Worm (Caenorhabditis elegans) whole organism, L1 larva: ENCODE measurements around the gene D2096.13.

ENCODE experiments used
- alr-1 ChIP-seq: fragments of 200-800 bp; sonication (Bioruptor generic); optimal IDR thresholded peaks from 2 replicates; lab custom pipeline; 2018; ENCODE audit warnings: borderline replicate concordance, mild to moderate bottlenecking, missing genetic modification characterization, missing compliant biosample characterization
- aly-2 ChIP-seq: fragments of 150-350 bp; optimal IDR thresholded peaks from 2 replicates; lab custom pipeline; 2014; ENCODE audit warnings: missing biosample characterization, missing genetic modification characterization
- blmp-1 ChIP-seq: fragments of 150-350 bp; optimal IDR thresholded peaks from 2 replicates; lab custom pipeline; 2014; ENCODE audit warnings: missing biosample characterization, missing genetic modification characterization
- ceh-82 ChIP-seq, 3 experiments: fragments of 150-350 bp in 1 of 3; sonication (generic microtip) in 2 of 3; optimal IDR thresholded peaks; 2 replicates each; lab custom pipeline; 2014 to 2017; ENCODE audit warnings: missing biosample characterization in 3 of 3, missing genetic modification characterization in 3 of 3
- dsc-1 ChIP-seq: sonication (generic microtip); optimal IDR thresholded peaks from 2 replicates; lab custom pipeline; 2016; ENCODE audit warnings: mild to moderate bottlenecking, missing genetic modification characterization, missing compliant biosample characterization
- efl-1 ChIP-seq, 4 experiments: fragments of 150-350 bp; optimal IDR thresholded peaks in 3 of 4; peaks in 1 of 4; 1 replicate in 1 of 4; 2 replicates in 3 of 4; lab custom pipeline; 2014; ENCODE audit warnings: missing biosample characterization in 2 of 4, missing genetic modification characterization in 2 of 4, missing genetic modification reagents in 2 of 4
- egl-27 ChIP-seq, 2 experiments: fragments of 150-350 bp in 1 of 2; sonication (generic microtip); optimal IDR thresholded peaks; 3 replicates each; lab custom pipeline; 2017 to 2018; ENCODE audit warnings: missing biosample characterization in 2 of 2, missing genetic modification characterization in 2 of 2, missing genetic modification reagents in 2 of 2
- elt-2 ChIP-seq: sonication (generic microtip); optimal IDR thresholded peaks from 2 replicates; lab custom pipeline; 2016; ENCODE audit warnings: missing genetic modification characterization, mild to moderate bottlenecking, inconsistent platforms, missing compliant biosample characterization, missing genetic modification reagents
- elt-3 ChIP-seq, 6 experiments: fragments of 150-350 bp in 1 of 6; sonication (generic microtip); optimal IDR thresholded peaks; 2 replicates each; lab custom pipeline; 2017 to 2018; ENCODE audit warnings: missing biosample characterization in 6 of 6, missing genetic modification characterization in 6 of 6, inconsistent platforms in 1 of 6
- ets-5 ChIP-seq: fragments of 200-800 bp; sonication (Bioruptor generic); IDR thresholded peaks from 2 replicates; pipeline ENCODE4 v1.3.6; 2022; ENCODE audit warnings: missing genetic modification characterization, missing compliant biosample characterization
- fkh-10 ChIP-seq: sonication (generic microtip); optimal IDR thresholded peaks from 2 replicates; lab custom pipeline; 2017; ENCODE audit warnings: missing biosample characterization, missing genetic modification reagents, missing genetic modification characterization
- fkh-4 ChIP-seq: sonication (generic microtip); optimal IDR thresholded peaks from 2 replicates; lab custom pipeline; 2016; ENCODE audit warnings: missing compliant biosample characterization, missing genetic modification characterization, borderline replicate concordance
- fos-1 ChIP-seq: fragments of 150-350 bp; optimal IDR thresholded peaks from 2 replicates; lab custom pipeline; 2014; ENCODE audit warnings: missing biosample characterization, missing genetic modification characterization
- grh-1 ChIP-seq: fragments of 200-800 bp; sonication (Bioruptor generic); IDR thresholded peaks from 2 replicates; pipeline ENCODE4 v1.3.6; 2022; ENCODE audit warnings: missing genetic modification reagents, missing genetic modification characterization, missing compliant biosample characterization
- hlh-17 ChIP-seq: fragments of 200-800 bp; sonication (Bioruptor generic); optimal IDR thresholded peaks from 2 replicates; lab custom pipeline; 2018; ENCODE audit warnings: missing genetic modification characterization, mild to moderate bottlenecking, missing compliant biosample characterization, moderate library complexity, borderline replicate concordance
- hpl-2 ChIP-seq: fragments of 150-350 bp; optimal IDR thresholded peaks from 2 replicates; lab custom pipeline; 2014; ENCODE audit warnings: missing biosample characterization, missing genetic modification reagents, missing genetic modification characterization
- isw-1 ChIP-seq: fragments of 200-800 bp; sonication (Bioruptor generic); IDR thresholded peaks from 2 replicates; pipeline ENCODE4 v1.3.6; 2022; ENCODE audit warnings: missing genetic modification characterization, missing compliant biosample characterization
- jun-1 ChIP-seq: fragments of 150-350 bp; optimal IDR thresholded peaks from 2 replicates; lab custom pipeline; 2014; ENCODE audit warnings: missing biosample characterization, missing genetic modification reagents, missing genetic modification characterization
- lin-13 ChIP-seq: fragments of 150-350 bp; optimal IDR thresholded peaks from 2 replicates; lab custom pipeline; 2014; ENCODE audit warnings: missing biosample characterization, missing genetic modification reagents, missing genetic modification characterization
- lin-14 ChIP-seq: fragments of 200-800 bp; sonication (Bioruptor generic); optimal IDR thresholded peaks from 2 replicates; lab custom pipeline; 2018; ENCODE audit warnings: mild to moderate bottlenecking, missing genetic modification characterization, moderate library complexity, missing compliant biosample characterization
- lin-15B ChIP-seq: fragments of 150-350 bp; sonication (generic microtip); optimal IDR thresholded peaks from 3 replicates; lab custom pipeline; 2014; ENCODE audit warnings: missing biosample characterization, missing genetic modification characterization
- lin-35 ChIP-seq, 2 experiments: fragments of 150-350 bp; optimal IDR thresholded peaks; 2 replicates each; lab custom pipeline; 2014; ENCODE audit warnings: missing biosample characterization in 2 of 2, missing genetic modification characterization in 2 of 2, missing genetic modification reagents in 2 of 2
- lin-39 ChIP-seq: fragments of 150-350 bp; optimal IDR thresholded peaks from 2 replicates; lab custom pipeline; 2014; ENCODE audit warnings: missing biosample characterization, missing genetic modification reagents, missing genetic modification characterization
- lsy-2 ChIP-seq, 2 experiments: fragments of 150-350 bp; optimal IDR thresholded peaks; 2 replicates each; lab custom pipeline; 2014; ENCODE audit warnings: missing biosample characterization in 2 of 2, missing genetic modification characterization in 2 of 2
- mef-2 ChIP-seq: fragments of 150-350 bp; optimal IDR thresholded peaks from 2 replicates; lab custom pipeline; 2014; ENCODE audit warnings: missing biosample characterization, missing genetic modification characterization
- mep-1 ChIP-seq: fragments of 150-350 bp; optimal IDR thresholded peaks from 2 replicates; lab custom pipeline; 2014; ENCODE audit warnings: missing biosample characterization, missing genetic modification characterization
- nhr-12 ChIP-seq: sonication (generic microtip); optimal IDR thresholded peaks from 2 replicates; lab custom pipeline; 2017; ENCODE audit warnings: missing biosample characterization, missing genetic modification characterization
- nhr-19 ChIP-seq: fragments of 200-800 bp; sonication (Bioruptor generic); conservative IDR thresholded peaks from 2 replicates; pipeline ENCODE4 v1.3.6; 2022; ENCODE audit warnings: missing genetic modification characterization, missing compliant biosample characterization
- nhr-20 ChIP-seq: sonication (generic microtip); optimal IDR thresholded peaks from 2 replicates; lab custom pipeline; 2016; ENCODE audit warnings: mild to moderate bottlenecking, missing genetic modification characterization, missing compliant biosample characterization
- nhr-237 ChIP-seq: fragments of 150-350 bp; optimal IDR thresholded peaks from 2 replicates; lab custom pipeline; 2014; ENCODE audit warnings: missing biosample characterization, missing genetic modification characterization
- nhr-71 ChIP-seq: sonication (generic microtip); optimal IDR thresholded peaks from 2 replicates; lab custom pipeline; 2016; ENCODE audit warnings: mild to moderate bottlenecking, missing genetic modification characterization, moderate library complexity, missing compliant biosample characterization
- nhr-76 ChIP-seq: sonication (generic microtip); optimal IDR thresholded peaks from 2 replicates; lab custom pipeline; 2017; ENCODE audit warnings: missing biosample characterization, missing genetic modification characterization
- nhr-77 ChIP-seq: fragments of 150-350 bp; optimal IDR thresholded peaks from 2 replicates; lab custom pipeline; 2014; ENCODE audit warnings: missing biosample characterization, missing genetic modification characterization
- pag-3 ChIP-seq: sonication (generic microtip); optimal IDR thresholded peaks from 2 replicates; lab custom pipeline; 2017; ENCODE audit warnings: missing genetic modification characterization, mild to moderate bottlenecking, missing compliant biosample characterization, antibody characterized with exemption, borderline replicate concordance; ENCODE audit not compliant: insufficient read depth
- rnt-1 ChIP-seq: sonication (generic microtip); optimal IDR thresholded peaks from 2 replicates; lab custom pipeline; 2016; ENCODE audit warnings: mild to moderate bottlenecking, missing genetic modification characterization, moderate library complexity, missing compliant biosample characterization
- skn-1 ChIP-seq: fragments of 150-350 bp; optimal IDR thresholded peaks from 2 replicates; lab custom pipeline; 2014; ENCODE audit warnings: missing biosample characterization, missing genetic modification characterization
- snpc-4 ChIP-seq: fragments of 150-350 bp; optimal IDR thresholded peaks from 2 replicates; lab custom pipeline; 2014; ENCODE audit warnings: missing biosample characterization, missing genetic modification characterization
- sox-4 ChIP-seq: sonication (generic microtip); optimal IDR thresholded peaks from 2 replicates; lab custom pipeline; 2016; ENCODE audit warnings: missing genetic modification characterization, missing compliant biosample characterization
- sptf-1 ChIP-seq: fragments of 150-350 bp; optimal IDR thresholded peaks from 2 replicates; lab custom pipeline; 2014; ENCODE audit warnings: missing biosample characterization, missing genetic modification characterization
- sup-37 ChIP-seq: fragments of 200-800 bp; sonication (Bioruptor generic); optimal IDR thresholded peaks from 2 replicates; lab custom pipeline; 2018; ENCODE audit warnings: mild to moderate bottlenecking, missing genetic modification characterization, missing compliant biosample characterization
- unc-130 ChIP-seq: fragments of 150-350 bp; optimal IDR thresholded peaks from 2 replicates; lab custom pipeline; 2017; ENCODE audit warnings: missing biosample characterization, missing genetic modification characterization, inconsistent platforms
- unc-62 ChIP-seq: fragments of 150-350 bp; optimal IDR thresholded peaks from 2 replicates; lab custom pipeline; 2014; ENCODE audit warnings: missing biosample characterization, missing genetic modification reagents, missing genetic modification characterization
- unc-98 ChIP-seq: fragments of 200-800 bp; sonication (Bioruptor generic); IDR thresholded peaks from 2 replicates; pipeline ENCODE4 v1.3.6; 2022; ENCODE audit warnings: missing genetic modification characterization, missing compliant biosample characterization
- vab-15 ChIP-seq: sonication (generic microtip); optimal IDR thresholded peaks from 2 replicates; lab custom pipeline; 2017; ENCODE audit warnings: missing genotype, mild to moderate bottlenecking, missing genetic modification characterization, missing compliant biosample characterization
- zag-1 ChIP-seq: fragments of 150-350 bp; optimal IDR thresholded peaks from 2 replicates; lab custom pipeline; 2014; ENCODE audit warnings: missing biosample characterization, missing genetic modification characterization
- zip-4 ChIP-seq: fragments of 200-800 bp; sonication (Bioruptor generic); optimal IDR thresholded peaks from 2 replicates; lab custom pipeline; 2018; ENCODE audit warnings: mild to moderate bottlenecking, missing genetic modification characterization, moderate library complexity, missing compliant biosample characterization
- ztf-11 ChIP-seq, 2 experiments: sonication (generic microtip); optimal IDR thresholded peaks; 2 replicates each; lab custom pipeline; 2016 to 2017; ENCODE audit warnings: missing genetic modification characterization in 2 of 2, missing biosample characterization in 1 of 2, missing compliant biosample characterization in 1 of 2

D2096.13 gene

ce11 chrIV:8377501-8377900 is 19.1 kb upstream of the D2096.13 start, which contains the start of gene D2096.7:
TSS of gene D2096.7 (minus strand) at chrIV:8377630.
- TF ChIP-seq hpl-2 (GFP tag; lab: Kevin White, UChicago) (no peak), grh-1 (GFP tag; lab: Robert Waterston, UW) (0 out of 2 replicates have a peak, but pooled peaks have one; percentile 11), aly-2 (tag; lab: Kevin White, UChicago) (peak; percentile 43)

DNA sequence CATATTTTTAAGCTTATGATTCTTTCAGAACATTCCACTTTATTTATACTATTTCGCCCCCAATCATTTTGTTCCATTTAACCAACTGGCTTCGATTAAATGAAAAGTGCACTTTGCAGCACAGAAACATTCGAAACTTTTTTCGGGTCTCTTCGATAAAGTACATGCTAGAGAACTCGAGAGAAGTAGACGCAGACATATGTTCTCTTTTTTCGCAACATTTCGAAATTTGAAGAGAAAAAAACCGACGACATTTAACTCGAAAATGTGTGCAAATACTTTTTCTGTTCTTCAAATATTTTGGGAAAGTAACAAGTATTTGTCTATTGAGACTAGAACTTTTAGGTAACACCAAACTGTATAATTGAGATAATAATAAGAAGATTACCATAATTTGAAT is 18.5 kb upstream of the D2096.13 start:
- TF ChIP-seq lsy-2 (tag; optimal IDR thresholded peaks at IDR 0.05; lab: Kevin White, UChicago) (peak in 1 of 2 experiments; percentile 32), unc-130 (no peak), skn-1 (tag; lab: Kevin White, UChicago) (peak; percentile 72), dsc-1 (tag; lab: Kevin White, UChicago) (peak; percentile 58), lin-14 (GFP tag; lab: Kevin White, UChicago) (peak; percentile 46), lin-13 (GFP tag; lab: Kevin White, UChicago) (no peak), efl-1 (optimal IDR thresholded peaks at IDR 0.05; lab: Kevin White, UChicago) (peak in 1 of 2 experiments; percentile 27), efl-1 (GFP tag; optimal IDR thresholded peaks at IDR 0.05 in 1 of 2; lab: Kevin White, UChicago) (no peak), elt-2 (no peak), nhr-71 (tag; lab: Kevin White, UChicago) (peak; percentile 9), ceh-82 (tag; optimal IDR thresholded peaks at IDR 0.05; lab: Kevin White, UChicago) (peak in 2 of 3 experiments; percentile 2 to 38), lin-35 (GFP tag; optimal IDR thresholded peaks at IDR 0.05; lab: Kevin White, UChicago) (peak in 1 of 2 experiments; percentile 16), sox-4 (tag; lab: Kevin White, UChicago) (no peak), zag-1 (tag; lab: Kevin White, UChicago) (no peak), nhr-77 (tag; lab: Kevin White, UChicago) (peak; percentile 38), mep-1 (tag; lab: Kevin White, UChicago) (peak; percentile 36), rnt-1 (peak; percentile 12)

- peak; percentile 82 for TF ChIP-seq rnt-1
- peak; percentile 19 for TF ChIP-seq jun-1 (tag; lab: Kevin White, UChicago)
- TF ChIP-seq alr-1 (tag; lab: Kevin White, UChicago) = no peak
- TF ChIP-seq nhr-12 (tag; lab: Kevin White, UChicago) = no peak
- no peak for TF ChIP-seq ets-5 (GFP tag; lab: Robert Waterston, UW)
- peak; percentile 44 for TF ChIP-seq zip-4
- peak; percentile 51 for TF ChIP-seq snpc-4 (tag; lab: Kevin White, UChicago)
- peak; percentile 32 for TF ChIP-seq lin-15B (tag; lab: Kevin White, UChicago)
- TF ChIP-seq egl-27 (tag; optimal IDR thresholded peaks at IDR 0.05; lab: Kevin White, UChicago) = peak in 1 of 2 experiments; percentile 2
- no peak for TF ChIP-seq mef-2
- TF ChIP-seq lin-13 (GFP tag; lab: Kevin White, UChicago) = peak; percentile 80
- TF ChIP-seq unc-98 = no peak
- TF ChIP-seq unc-130 = peak; percentile 62
- TF ChIP-seq zag-1 (tag; lab: Kevin White, UChicago) = no peak
- TF ChIP-seq nhr-20 (tag; lab: Kevin White, UChicago) = peak; percentile 91
- TF ChIP-seq nhr-19 = peak; percentile 82
- TF ChIP-seq hlh-17 (GFP tag; lab: Kevin White, UChicago) = no peak
- peak; percentile 44 for TF ChIP-seq blmp-1
- no peak for TF ChIP-seq unc-62 (GFP tag; lab: Kevin White, UChicago)
- no peak for TF ChIP-seq sup-37 (GFP tag; lab: Kevin White, UChicago)
- no peak for TF ChIP-seq lin-39 (tag; lab: Kevin White, UChicago)
- peak; percentile 44 for TF ChIP-seq fos-1 (tag; lab: Kevin White, UChicago)
- peak; percentile 77 to 87 for TF ChIP-seq lsy-2 (tag; optimal IDR thresholded peaks at IDR 0.05; lab: Kevin White, UChicago)
- TF ChIP-seq sptf-1 (tag; lab: Kevin White, UChicago) = no peak
- peak; percentile 83 for TF ChIP-seq dsc-1 (tag; lab: Kevin White, UChicago)
- TF ChIP-seq isw-1 (GFP tag; lab: Robert Waterston, UW) = peak; percentile 48
- TF ChIP-seq pag-3 = no peak
- peak; percentile 59 for TF ChIP-seq vab-15
- TF ChIP-seq fkh-10 (GFP tag; lab: Kevin White, UChicago) = no peak
- TF ChIP-seq nhr-76 (tag; lab: Kevin White, UChicago) = no peak
- TF ChIP-seq elt-3 (tag; optimal IDR thresholded peaks at IDR 0.05; lab: Kevin White, UChicago) = peak in 2 of 6 experiments; percentile 52 to 55
- no peak for TF ChIP-seq fkh-4 (tag; lab: Kevin White, UChicago)
- peak; percentile 56 for TF ChIP-seq nhr-237
- TF ChIP-seq ztf-11 (tag; optimal IDR thresholded peaks at IDR 0.05; lab: Kevin White, UChicago) = peak in 1 of 2 experiments; percentile 27
Measured at ce11 chrIV:8375381-8375780, 17.0 kb upstream of the D2096.13 start.
